Fruit fly (Drosophila melanogaster) whole organism, embryonic: ENCODE data around the gene Cand1.

Experiments
- BEAF-32 ChIP-seq: fragments of 200-800 bp; sonication (Bioruptor generic); optimal IDR thresholded peaks from 3 replicates; lab custom pipeline; 2017; ENCODE audit warnings: missing biosample characterization, missing genetic modification characterization, mild to moderate bottlenecking, moderate library complexity, missing genetic modification reagents
- CG10147 ChIP-seq: fragments of 200-800 bp; sonication (Bioruptor generic); optimal IDR thresholded peaks from 2 replicates; lab custom pipeline; 2019; ENCODE audit warnings: missing biosample characterization, mild to moderate bottlenecking, missing genetic modification characterization, moderate library complexity
- CG1024 ChIP-seq: fragments of 200-800 bp; sonication (Bioruptor generic); IDR thresholded peaks from 2 replicates; pipeline ENCODE4 v1.3.6; 2022; ENCODE audit warnings: missing biosample characterization, missing genetic modification characterization
- CG12659 ChIP-seq: fragments of 200-800 bp; sonication (Bioruptor generic); optimal IDR thresholded peaks from 3 replicates; lab custom pipeline; 2017; ENCODE audit warnings: mild to moderate bottlenecking, missing biosample characterization, missing genetic modification reagents, missing genetic modification characterization
- CG13296 ChIP-seq: fragments of 200-800 bp; sonication (Bioruptor generic); optimal IDR thresholded peaks from 3 replicates; lab custom pipeline; 2018; ENCODE audit warnings: missing biosample characterization, mild to moderate bottlenecking, missing genetic modification characterization
- CG14710 ChIP-seq: fragments of 200-800 bp; sonication (Bioruptor generic); optimal IDR thresholded peaks from 3 replicates; lab custom pipeline; 2019; ENCODE audit warnings: missing biosample characterization, mild to moderate bottlenecking, missing genetic modification characterization, moderate library complexity
- CG15514 ChIP-seq: fragments of 200-800 bp; sonication (Bioruptor generic); optimal IDR thresholded peaks from 3 replicates; lab custom pipeline; 2017; ENCODE audit warnings: missing biosample characterization, missing genetic modification characterization, mild to moderate bottlenecking, moderate library complexity, missing genetic modification reagents
- CG17802 ChIP-seq: fragments of 200-800 bp; sonication (Bioruptor generic); optimal IDR thresholded peaks from 2 replicates; lab custom pipeline; 2018; ENCODE audit warnings: missing biosample characterization, mild to moderate bottlenecking, missing genetic modification characterization, moderate library complexity
- CG17829 ChIP-seq: fragments of 200-800 bp; optimal IDR thresholded peaks from 2 replicates; lab custom pipeline; 2019; ENCODE audit warnings: missing biosample characterization, mild to moderate bottlenecking, missing genetic modification characterization, moderate library complexity
- CG2116 ChIP-seq: fragments of 200-800 bp; sonication (Bioruptor generic); optimal IDR thresholded peaks from 3 replicates; lab custom pipeline; 2018; ENCODE audit warnings: missing biosample characterization, mild to moderate bottlenecking, missing genetic modification characterization
- CG2202 ChIP-seq: fragments of 200-800 bp; sonication (Bioruptor generic); optimal IDR thresholded peaks from 2 replicates; lab custom pipeline; 2018; ENCODE audit warnings: missing biosample characterization, mild to moderate bottlenecking, missing genetic modification characterization
- CG2678 ChIP-seq: fragments of 200-800 bp; sonication (Bioruptor generic); optimal IDR thresholded peaks from 3 replicates; lab custom pipeline; 2019; ENCODE audit warnings: missing biosample characterization, mild to moderate bottlenecking, missing genetic modification characterization, moderate library complexity
- CG3995 ChIP-seq: fragments of 200-800 bp; sonication (Bioruptor generic); optimal IDR thresholded peaks from 3 replicates; lab custom pipeline; 2016; ENCODE audit warnings: missing biosample characterization, missing genetic modification characterization
- CG4617 ChIP-seq: fragments of 200-800 bp; sonication (Bioruptor generic); optimal IDR thresholded peaks from 3 replicates; lab custom pipeline; 2016; ENCODE audit warnings: missing biosample characterization, missing genetic modification characterization, borderline replicate concordance
- CG4854 ChIP-seq: fragments of 200-800 bp; sonication (Bioruptor generic); optimal IDR thresholded peaks from 2 replicates; lab custom pipeline; 2016; ENCODE audit warnings: missing biosample characterization, missing genetic modification characterization, inconsistent platforms
- CG6791 ChIP-seq: fragments of 200-800 bp; sonication (Bioruptor generic); IDR thresholded peaks from 3 replicates; pipeline ENCODE4 v1.3.6; 2022; ENCODE audit warnings: missing biosample characterization, missing genetic modification characterization; ENCODE audit not compliant: partially characterized antibody
- CG8388 ChIP-seq: fragments of 200-800 bp; sonication (Bioruptor generic); optimal IDR thresholded peaks from 2 replicates; lab custom pipeline; 2019; ENCODE audit warnings: missing biosample characterization, mild to moderate bottlenecking, missing genetic modification characterization, moderate library complexity
- CG9797 ChIP-seq: fragments of 200-800 bp; sonication (Bioruptor generic); optimal IDR thresholded peaks from 3 replicates; lab custom pipeline; 2018; ENCODE audit warnings: missing biosample characterization, mild to moderate bottlenecking, missing genetic modification characterization
- Dll ChIP-seq: fragments of 200-800 bp; sonication (Bioruptor generic); IDR thresholded peaks from 4 replicates; pipeline ENCODE4 v1.3.6; 2022; ENCODE audit warnings: missing biosample characterization, missing genetic modification characterization; ENCODE audit not compliant: partially characterized antibody
- E2f2 ChIP-seq: fragments of 200-800 bp; sonication (Bioruptor generic); IDR thresholded peaks from 2 replicates; pipeline ENCODE4 v1.3.6; 2022; ENCODE audit warnings: missing biosample characterization, missing genetic modification characterization
- Eip74EF ChIP-seq, 2 experiments: fragments of 200-800 bp in 1 of 2; fragments of >200 bp in 1 of 2; sonication (Bioruptor generic) in 1 of 2; optimal IDR thresholded peaks; 2 replicates each; lab custom pipeline; 2017 to 2019; ENCODE audit warnings: missing biosample characterization in 2 of 2, missing genetic modification characterization in 2 of 2, mild to moderate bottlenecking in 1 of 2, moderate library complexity in 1 of 2
- Elba2 ChIP-seq: fragments of 200-800 bp; sonication (Bioruptor generic); optimal IDR thresholded peaks from 3 replicates; lab custom pipeline; 2016; ENCODE audit warnings: missing biosample characterization, missing genetic modification characterization
- Ets65A ChIP-seq: fragments of 200-800 bp; sonication (Bioruptor generic); peaks from one replicate; lab custom pipeline; 2016; ENCODE audit warnings: missing biosample characterization, missing genetic modification characterization
- Ets97D ChIP-seq: fragments of 200-800 bp; sonication (Bioruptor generic); optimal IDR thresholded peaks from 3 replicates; lab custom pipeline; 2016; ENCODE audit warnings: missing biosample characterization, missing genetic modification characterization
- MESR4 ChIP-seq: fragments of 200-800 bp; sonication (Bioruptor generic); optimal IDR thresholded peaks from 2 replicates; lab custom pipeline; 2018; ENCODE audit warnings: missing biosample characterization, mild to moderate bottlenecking, missing genetic modification characterization, moderate library complexity
- Mad ChIP-seq: fragments of 200-800 bp; sonication (Bioruptor generic); optimal IDR thresholded peaks from 2 replicates; lab custom pipeline; 2016; ENCODE audit warnings: missing biosample characterization, missing genetic modification characterization
- Myb ChIP-seq: fragments of 200-800 bp; sonication (Bioruptor generic); optimal IDR thresholded peaks from 2 replicates; lab custom pipeline; 2016; ENCODE audit warnings: missing biosample characterization, missing genetic modification characterization
- NfI ChIP-seq: fragments of 200-800 bp; sonication (Bioruptor generic); optimal IDR thresholded peaks from 3 replicates; lab custom pipeline; 2018; ENCODE audit warnings: missing biosample characterization, mild to moderate bottlenecking, missing genetic modification characterization, moderate library complexity
- Pdp1 ChIP-seq, 2 experiments: fragments of 200-800 bp; sonication (Bioruptor generic); optimal IDR thresholded peaks; 3 replicates each; lab custom pipeline; 2016; ENCODE audit warnings: missing biosample characterization in 2 of 2, missing genetic modification characterization in 2 of 2, mild to moderate bottlenecking in 1 of 2, moderate library complexity in 1 of 2
- Scr ChIP-seq: fragments of 200-800 bp; sonication (Bioruptor generic); IDR thresholded peaks from 2 replicates; pipeline ENCODE4 v1.3.6; 2022; ENCODE audit warnings: missing biosample characterization, missing genetic modification characterization; ENCODE audit not compliant: partially characterized antibody
- Sin3A ChIP-seq: fragments of >200 bp; optimal IDR thresholded peaks from 2 replicates; lab custom pipeline; 2018
- Sry-δ ChIP-seq: fragments of 200-800 bp; sonication (Bioruptor generic); optimal IDR thresholded peaks from 2 replicates; lab custom pipeline; 2016; ENCODE audit warnings: missing biosample characterization, missing genetic modification characterization
- YL-1 ChIP-seq: fragments of 200-800 bp; sonication (Bioruptor generic); optimal IDR thresholded peaks from 3 replicates; lab custom pipeline; 2017; ENCODE audit warnings: missing biosample characterization, mild to moderate bottlenecking, missing genetic modification characterization
- al ChIP-seq: fragments of 200-800 bp; sonication (Bioruptor generic); IDR thresholded peaks from 2 replicates; pipeline ENCODE4 v1.3.6; 2022; ENCODE audit warnings: missing biosample characterization, missing genetic modification characterization
- chinmo ChIP-seq: fragments of 200-800 bp; sonication (Bioruptor generic); IDR thresholded peaks from 4 replicates; pipeline ENCODE4 v1.3.6; 2022; ENCODE audit warnings: missing biosample characterization, missing genetic modification characterization; ENCODE audit not compliant: partially characterized antibody
- dan ChIP-seq: fragments of 200-800 bp; sonication (Bioruptor generic); IDR thresholded peaks from 2 replicates; pipeline ENCODE4 v1.3.6; 2022; ENCODE audit warnings: missing biosample characterization, missing genetic modification characterization
- exex ChIP-seq: fragments of 200-800 bp; sonication (Bioruptor generic); optimal IDR thresholded peaks from 4 replicates; lab custom pipeline; 2018; ENCODE audit warnings: missing biosample characterization, mild to moderate bottlenecking, missing genetic modification characterization, moderate library complexity
- gem ChIP-seq: fragments of 200-800 bp; sonication (Bioruptor generic); optimal IDR thresholded peaks from 2 replicates; lab custom pipeline; 2019; ENCODE audit warnings: missing biosample characterization, mild to moderate bottlenecking, missing genetic modification characterization, moderate library complexity
- her ChIP-seq: fragments of 200-800 bp; sonication (Bioruptor generic); optimal IDR thresholded peaks from 2 replicates; lab custom pipeline; 2016; ENCODE audit warnings: missing biosample characterization, missing genetic modification characterization
- insv ChIP-seq, 2 experiments: fragments of 200-800 bp; sonication (Bioruptor generic); optimal IDR thresholded peaks; 3 replicates each; lab custom pipeline; 2016 to 2018; ENCODE audit warnings: missing biosample characterization in 2 of 2, missing genetic modification characterization in 2 of 2
- luna ChIP-seq: fragments of 200-800 bp; sonication (Bioruptor generic); optimal IDR thresholded peaks from 2 replicates; lab custom pipeline; 2016; ENCODE audit warnings: missing biosample characterization, missing genetic modification characterization
- p53 ChIP-seq: fragments of 200-800 bp; sonication (Bioruptor generic); optimal IDR thresholded peaks from 2 replicates; lab custom pipeline; 2016; ENCODE audit warnings: missing biosample characterization, missing genetic modification characterization
- pb ChIP-seq: fragments of 200-800 bp; sonication (Bioruptor generic); optimal IDR thresholded peaks from 3 replicates; lab custom pipeline; 2016; ENCODE audit warnings: missing biosample characterization, missing genetic modification characterization
- pfk ChIP-seq: fragments of 200-800 bp; sonication (Bioruptor generic); optimal IDR thresholded peaks from 2 replicates; lab custom pipeline; 2018; ENCODE audit warnings: missing biosample characterization, mild to moderate bottlenecking, missing genetic modification characterization, moderate library complexity
- pum ChIP-seq: fragments of 200-800 bp; sonication (Bioruptor generic); optimal IDR thresholded peaks from 2 replicates; lab custom pipeline; 2016; ENCODE audit warnings: missing biosample characterization, missing genetic modification characterization
- ranshi ChIP-seq: fragments of 200-800 bp; sonication (Bioruptor generic); IDR thresholded peaks from 2 replicates; pipeline ENCODE4 v1.3.6; 2022; ENCODE audit warnings: missing biosample characterization, missing genetic modification characterization
- stwl ChIP-seq: fragments of 200-800 bp; sonication (Bioruptor generic); optimal IDR thresholded peaks from 3 replicates; lab custom pipeline; 2018; ENCODE audit warnings: missing biosample characterization, mild to moderate bottlenecking, missing genetic modification characterization, moderate library complexity
- tx ChIP-seq: fragments of 200-800 bp; sonication (Bioruptor generic); optimal IDR thresholded peaks from 2 replicates; lab custom pipeline; 2016; ENCODE audit warnings: missing biosample characterization, missing genetic modification characterization
- wek ChIP-seq: fragments of 200-800 bp; sonication (Bioruptor generic); optimal IDR thresholded peaks from 3 replicates; lab custom pipeline; 2018; ENCODE audit warnings: missing biosample characterization, mild to moderate bottlenecking, missing genetic modification characterization, moderate library complexity
- zen ChIP-seq: fragments of 200-800 bp; sonication (Bioruptor generic); optimal IDR thresholded peaks from 3 replicates; lab custom pipeline; 2018; ENCODE audit warnings: missing biosample characterization, mild to moderate bottlenecking, missing genetic modification characterization, moderate library complexity

Gene Cand1

dm6 chr2L:10311822-10312221, 50.7 kb downstream of the Cand1 start (continued):
- 0 out of 2 replicates have a peak, but pooled peaks have one; percentile 42 for TF ChIP-seq CG1024 (GFP tag; lab: Robert Waterston, UW)
- TF ChIP-seq CG2202 = no peak
- no peak for TF ChIP-seq her (GFP tag; lab: Kevin White, UChicago)
- TF ChIP-seq CG6791 = 0 out of 3 replicates have a peak, but pooled peaks have one; percentile 36
- TF ChIP-seq CG3995 (GFP tag; lab: Kevin White, UChicago) = peak; percentile 10
- TF ChIP-seq dan = no peak
- TF ChIP-seq gem (tag; lab: Kevin White, UChicago) = no peak
- TF ChIP-seq Myb (GFP tag; lab: Kevin White, UChicago) = peak; percentile 90
- TF ChIP-seq CG14710 (tag; lab: Kevin White, UChicago) = peak; percentile 23
- TF ChIP-seq pb (GFP tag; lab: Kevin White, UChicago) = no peak
- TF ChIP-seq CG10147 (GFP tag; lab: Kevin White, UChicago) = no peak
- TF ChIP-seq Ets65A (GFP tag; lab: Kevin White, UChicago) = peak; percentile 54
- TF ChIP-seq exex (tag; lab: Kevin White, UChicago) = peak; percentile 23
- peak; percentile 83 for TF ChIP-seq MESR4 (GFP tag; lab: Kevin White, UChicago)
- peak; percentile 69 for TF ChIP-seq CG9797 (GFP tag; lab: Kevin White, UChicago)
- peak; percentile 42 for TF ChIP-seq Sry-δ (GFP tag; lab: Kevin White, UChicago)
- no peak for TF ChIP-seq luna (GFP tag; lab: Kevin White, UChicago)
- TF ChIP-seq tx (GFP tag; lab: Kevin White, UChicago) = no peak
- TF ChIP-seq BEAF-32 (GFP tag; lab: Kevin White, UChicago) = peak; percentile 52
- no peak for TF ChIP-seq pum (GFP tag; lab: Kevin White, UChicago)
- peak; percentile 28 for TF ChIP-seq Sin3A (lab: Kevin White, UChicago)
- peak; percentile 2 for TF ChIP-seq CG13296
- peak; percentile 63 for TF ChIP-seq stwl (tag; lab: Kevin White, UChicago)
- TF ChIP-seq Mad = no peak
- no peak for TF ChIP-seq al (GFP tag; lab: Robert Waterston, UW)
- peak; percentile 21 for TF ChIP-seq YL-1 (GFP tag; lab: Kevin White, UChicago)
- TF ChIP-seq CG4854 (GFP tag; lab: Kevin White, UChicago) = no peak
- TF ChIP-seq Scr = peak; percentile 33; the same call in 1 of the 2 replicates
- peak in 1 of 2 experiments; percentile 23 for TF ChIP-seq Pdp1 (GFP tag; optimal IDR thresholded peaks at IDR 0.05; lab: Kevin White, UChicago)
- TF ChIP-seq CG15514 (GFP tag; lab: Kevin White, UChicago) = peak; percentile 37
- no peak for TF ChIP-seq p53 (GFP tag; lab: Kevin White, UChicago)
- peak; percentile 10 for TF ChIP-seq wek (GFP tag; lab: Kevin White, UChicago)
- no peak for TF ChIP-seq CG2678 (tag; lab: Kevin White, UChicago)
- peak; percentile 44 for TF ChIP-seq CG2116 (GFP tag; lab: Kevin White, UChicago)
- TF ChIP-seq chinmo = 0 out of 4 replicates have a peak, but pooled peaks have one; percentile 50
- TF ChIP-seq CG12659 (GFP tag; lab: Kevin White, UChicago) = peak; percentile 62
- no peak for TF ChIP-seq NfI (GFP tag; lab: Kevin White, UChicago)
- peak; percentile 31 for TF ChIP-seq E2f2 (GFP tag; lab: Robert Waterston, UW)
- peak; percentile 38 for TF ChIP-seq Ets97D (GFP tag; lab: Kevin White, UChicago)
- peak; percentile 42; the same call in 1 of the 4 replicates for TF ChIP-seq Dll
- no peak for TF ChIP-seq CG17829 (tag; lab: Kevin White, UChicago)
- TF ChIP-seq Eip74EF (GFP tag; optimal IDR thresholded peaks at IDR 0.05; lab: Kevin White, UChicago) = no peak
- TF ChIP-seq CG4617 (GFP tag; lab: Kevin White, UChicago) = peak; percentile 76
- no peak for TF ChIP-seq CG8388 (GFP tag; lab: Kevin White, UChicago)
- peak; percentile 27 for TF ChIP-seq Elba2 (GFP tag; lab: Kevin White, UChicago)
- peak; percentile 26 for TF ChIP-seq zen (tag; lab: Kevin White, UChicago)
- peak; percentile 95 for TF ChIP-seq pfk (GFP tag; lab: Kevin White, UChicago)
- TF ChIP-seq CG17802 (tag; lab: Kevin White, UChicago) = peak; percentile 34
- no peak for TF ChIP-seq ranshi (GFP tag; lab: Robert Waterston, UW)
- TF ChIP-seq insv (GFP tag; optimal IDR thresholded peaks at IDR 0.05; lab: Kevin White, UChicago) = no peak
